Fruit fly (Drosophila melanogaster) whole organism, prepupa: ENCODE data around the gene Cpr67B.
A peak's percentile ranks its signal among the peaks of the same experiment; 100 is the strongest.

Experiments used
- Blimp-1 ChIP-seq: fragments of 200-800 bp; sonication (Bioruptor generic); optimal IDR thresholded peaks from 3 replicates; lab custom pipeline; 2017; ENCODE audit warnings: missing biosample characterization, missing genetic modification characterization, mild to moderate bottlenecking, moderate library complexity, missing genetic modification reagents
- CG10631 ChIP-seq: fragments of 200-800 bp; sonication (Bioruptor generic); optimal IDR thresholded peaks from 2 replicates; lab custom pipeline; 2016; ENCODE audit warnings: missing biosample characterization, missing genetic modification characterization
- CG10669 ChIP-seq: fragments of 200-800 bp; sonication (Bioruptor generic); optimal IDR thresholded peaks from 3 replicates; lab custom pipeline; 2018; ENCODE audit warnings: missing biosample characterization, mild to moderate bottlenecking, missing genetic modification characterization, moderate library complexity
- CG11294 ChIP-seq: fragments of 200-800 bp; sonication (Bioruptor generic); IDR thresholded peaks from 2 replicates; pipeline ENCODE4 v1.3.6; 2022; ENCODE audit warnings: missing biosample characterization, missing genetic modification characterization
- CG11762 ChIP-seq: fragments of 200-800 bp; sonication (Bioruptor generic); optimal IDR thresholded peaks from 3 replicates; lab custom pipeline; 2016; ENCODE audit warnings: missing biosample characterization, missing genetic modification characterization; ENCODE audit not compliant: insufficient read depth
- CG11902 ChIP-seq: fragments of 200-800 bp; sonication (Bioruptor generic); optimal IDR thresholded peaks from 3 replicates; lab custom pipeline; 2016; ENCODE audit warnings: missing biosample characterization, missing genetic modification characterization
- CG15336 ChIP-seq: fragments of 200-800 bp; sonication (Bioruptor generic); IDR thresholded peaks from 2 replicates; pipeline ENCODE4 v1.3.6; 2022; ENCODE audit warnings: missing biosample characterization, missing genetic modification characterization
- CG16779 ChIP-seq: fragments of 200-800 bp; sonication (Bioruptor generic); optimal IDR thresholded peaks from 3 replicates; lab custom pipeline; 2017; ENCODE audit warnings: missing biosample characterization, mild to moderate bottlenecking, missing genetic modification characterization
- CG3032 ChIP-seq: fragments of 200-800 bp; optimal IDR thresholded peaks from 2 replicates; lab custom pipeline; 2019; ENCODE audit warnings: missing biosample characterization, mild to moderate bottlenecking, missing genetic modification characterization, moderate library complexity
- CG32006 ChIP-seq: fragments of 200-800 bp; sonication (Bioruptor generic); optimal IDR thresholded peaks from 3 replicates; lab custom pipeline; 2017; ENCODE audit warnings: missing biosample characterization, mild to moderate bottlenecking, missing genetic modification characterization
- CG34406 ChIP-seq: fragments of 200-800 bp; sonication (Bioruptor generic); optimal IDR thresholded peaks from 3 replicates; lab custom pipeline; 2016; ENCODE audit warnings: missing biosample characterization, missing genetic modification characterization
- CG3919 ChIP-seq: fragments of 200-800 bp; sonication (Bioruptor generic); optimal IDR thresholded peaks from 3 replicates; lab custom pipeline; 2016; ENCODE audit warnings: missing biosample characterization, missing genetic modification characterization
- CG4318 ChIP-seq: fragments of 200-800 bp; sonication (Bioruptor generic); optimal IDR thresholded peaks from 3 replicates; lab custom pipeline; 2017; ENCODE audit warnings: missing biosample characterization, mild to moderate bottlenecking, missing genetic modification characterization
- CG6163 ChIP-seq: fragments of 200-800 bp; sonication (Bioruptor generic); IDR thresholded peaks from 3 replicates; pipeline ENCODE4 v1.3.6; 2022; ENCODE audit warnings: missing biosample characterization, missing genetic modification characterization
- CG6276 ChIP-seq: fragments of 200-800 bp; sonication (Bioruptor generic); optimal IDR thresholded peaks from 2 replicates; lab custom pipeline; 2017; ENCODE audit warnings: missing biosample characterization, mild to moderate bottlenecking, missing genetic modification characterization
- CG6792 ChIP-seq: fragments of 200-800 bp; sonication (Bioruptor generic); optimal IDR thresholded peaks from 3 replicates; lab custom pipeline; 2016; ENCODE audit warnings: missing biosample characterization, missing genetic modification characterization
- CG6854 ChIP-seq: fragments of 200-800 bp; sonication (Bioruptor generic); optimal IDR thresholded peaks from 2 replicates; lab custom pipeline; 2017; ENCODE audit warnings: missing biosample characterization, mild to moderate bottlenecking, missing genetic modification characterization
- CG7368 ChIP-seq: fragments of 200-800 bp; sonication (Bioruptor generic); optimal IDR thresholded peaks from 3 replicates; lab custom pipeline; 2016; ENCODE audit warnings: missing biosample characterization, missing genetic modification characterization
- CG8319 ChIP-seq: fragments of 200-800 bp; sonication (Bioruptor generic); optimal IDR thresholded peaks from 3 replicates; lab custom pipeline; 2016; ENCODE audit warnings: missing biosample characterization, missing genetic modification characterization
- CG8632 ChIP-seq: fragments of 200-800 bp; sonication (Bioruptor generic); optimal IDR thresholded peaks from 3 replicates; lab custom pipeline; 2016; ENCODE audit warnings: missing biosample characterization, missing genetic modification characterization
- CG9139 ChIP-seq: fragments of 200-800 bp; sonication (Bioruptor generic); optimal IDR thresholded peaks from 3 replicates; lab custom pipeline; 2017; ENCODE audit warnings: missing biosample characterization, mild to moderate bottlenecking, missing genetic modification characterization
- Eip75B ChIP-seq: fragments of 200-800 bp; sonication (Bioruptor generic); optimal IDR thresholded peaks from 3 replicates; lab custom pipeline; 2016; ENCODE audit warnings: missing biosample characterization, missing genetic modification characterization
- Eip78C ChIP-seq: fragments of 200-800 bp; sonication (Bioruptor generic); peaks from one replicate; lab custom pipeline; 2016; ENCODE audit warnings: missing biosample characterization, missing genetic modification characterization
- Eip93F ChIP-seq: fragments of 200-800 bp; sonication (Bioruptor generic); optimal IDR thresholded peaks from 2 replicates; lab custom pipeline; 2016; ENCODE audit warnings: missing biosample characterization, mild to moderate bottlenecking, missing genetic modification characterization
- Ets21C ChIP-seq: fragments of 200-800 bp; sonication (Bioruptor generic); optimal IDR thresholded peaks from 3 replicates; lab custom pipeline; 2016; ENCODE audit warnings: missing biosample characterization, missing genetic modification characterization
- Ets96B ChIP-seq: fragments of 200-800 bp; optimal IDR thresholded peaks from 2 replicates; lab custom pipeline; 2019; ENCODE audit warnings: missing biosample characterization, mild to moderate bottlenecking, missing genetic modification characterization, moderate library complexity
- Hr38 ChIP-seq: sonication (Bioruptor generic); optimal IDR thresholded peaks from 2 replicates; lab custom pipeline; 2016; ENCODE audit warnings: missing biosample characterization, missing genetic modification characterization
- Hr39 ChIP-seq: fragments of 200-800 bp; sonication (Bioruptor generic); optimal IDR thresholded peaks from 2 replicates; lab custom pipeline; 2016; ENCODE audit warnings: missing biosample characterization, missing genetic modification characterization
- Hr4 ChIP-seq: fragments of 200-800 bp; sonication (Bioruptor generic); optimal IDR thresholded peaks from 3 replicates; lab custom pipeline; 2016; ENCODE audit warnings: missing biosample characterization, missing genetic modification characterization
- Lpt ChIP-seq: fragments of 200-800 bp; sonication (Bioruptor generic); optimal IDR thresholded peaks from 3 replicates; lab custom pipeline; 2016; ENCODE audit warnings: missing biosample characterization, missing genetic modification characterization
- Met ChIP-seq: fragments of 200-800 bp; sonication (Bioruptor generic); optimal IDR thresholded peaks from 3 replicates; lab custom pipeline; 2016; ENCODE audit warnings: missing biosample characterization, missing genetic modification characterization
- OdsH ChIP-seq: fragments of 200-800 bp; sonication (Bioruptor generic); optimal IDR thresholded peaks from 3 replicates; lab custom pipeline; 2016; ENCODE audit warnings: missing biosample characterization, missing genetic modification characterization
- Sox102F ChIP-seq: fragments of 200-800 bp; sonication (Bioruptor generic); optimal IDR thresholded peaks from 2 replicates; lab custom pipeline; 2016; ENCODE audit warnings: missing biosample characterization, mild to moderate bottlenecking, missing genetic modification characterization
- Sox14 ChIP-seq: fragments of 200-800 bp; sonication (Bioruptor generic); optimal IDR thresholded peaks from 3 replicates; lab custom pipeline; 2016; ENCODE audit warnings: missing biosample characterization, missing genetic modification characterization
- Sox15 ChIP-seq: fragments of 200-800 bp; sonication (Bioruptor generic); optimal IDR thresholded peaks from 3 replicates; lab custom pipeline; 2016; ENCODE audit warnings: missing biosample characterization, missing genetic modification characterization
- acj6 ChIP-seq: fragments of 200-800 bp; sonication (Bioruptor generic); optimal IDR thresholded peaks from 3 replicates; lab custom pipeline; 2016; ENCODE audit warnings: missing biosample characterization, missing genetic modification characterization
- cyc ChIP-seq: fragments of 200-800 bp; sonication (Bioruptor generic); optimal IDR thresholded peaks from 3 replicates; lab custom pipeline; 2016; ENCODE audit warnings: missing biosample characterization, missing genetic modification characterization
- dac ChIP-seq: fragments of 200-800 bp; sonication (Bioruptor generic); optimal IDR thresholded peaks from 2 replicates; lab custom pipeline; 2017; ENCODE audit warnings: missing biosample characterization, mild to moderate bottlenecking, missing genetic modification characterization
- eg ChIP-seq: fragments of 200-800 bp; sonication (Bioruptor generic); IDR thresholded peaks from 3 replicates; pipeline ENCODE4 v1.3.6; 2022; ENCODE audit warnings: missing biosample characterization, missing genetic modification characterization
- esn ChIP-seq: fragments of 200-800 bp; sonication (Bioruptor generic); optimal IDR thresholded peaks from 2 replicates; lab custom pipeline; 2016; ENCODE audit warnings: missing biosample characterization, mild to moderate bottlenecking, missing genetic modification characterization, moderate library complexity
- fd59A ChIP-seq: fragments of 200-800 bp; sonication (Bioruptor generic); optimal IDR thresholded peaks from 2 replicates; lab custom pipeline; 2017; ENCODE audit warnings: missing biosample characterization, mild to moderate bottlenecking, missing genetic modification characterization, missing genetic modification reagents
- lz ChIP-seq: fragments of 200-800 bp; sonication (Bioruptor generic); optimal IDR thresholded peaks from 3 replicates; lab custom pipeline; 2016; ENCODE audit warnings: missing biosample characterization, missing genetic modification characterization
- net ChIP-seq: fragments of 200-800 bp; sonication (Bioruptor generic); optimal IDR thresholded peaks from 3 replicates; lab custom pipeline; 2016; ENCODE audit warnings: missing biosample characterization, missing genetic modification characterization
- pdm3 ChIP-seq: fragments of 200-800 bp; sonication (Bioruptor generic); optimal IDR thresholded peaks from 3 replicates; lab custom pipeline; 2016; ENCODE audit warnings: missing biosample characterization, missing genetic modification characterization
- salr ChIP-seq, 2 experiments: fragments of 200-800 bp; sonication (Bioruptor generic); optimal IDR thresholded peaks; 3 replicates each; lab custom pipeline; 2016 to 2018; ENCODE audit warnings: missing biosample characterization in 2 of 2, missing genetic modification characterization in 2 of 2, mild to moderate bottlenecking in 1 of 2
- spab ChIP-seq: fragments of 200-800 bp; sonication (Bioruptor generic); optimal IDR thresholded peaks from 2 replicates; lab custom pipeline; 2017; ENCODE audit warnings: missing biosample characterization, mild to moderate bottlenecking, missing genetic modification characterization, missing genetic modification reagents
- ss ChIP-seq, 2 experiments: fragments of 200-800 bp; sonication (Bioruptor generic); optimal IDR thresholded peaks; 2 replicates in 1 of 2; 3 replicates in 1 of 2; lab custom pipeline; 2017 to 2018; ENCODE audit warnings: mild to moderate bottlenecking in 2 of 2, missing biosample characterization in 2 of 2, missing genetic modification characterization in 2 of 2, moderate library complexity in 1 of 2
- svp ChIP-seq: fragments of 200-800 bp; sonication (Bioruptor generic); peaks from one replicate; lab custom pipeline; 2016; ENCODE audit warnings: missing biosample characterization, missing genetic modification characterization
- topi ChIP-seq: fragments of 200-800 bp; sonication (Bioruptor generic); optimal IDR thresholded peaks from 3 replicates; lab custom pipeline; 2016; ENCODE audit warnings: missing biosample characterization, missing genetic modification characterization
- vri ChIP-seq: fragments of 200-800 bp; sonication (Bioruptor generic); optimal IDR thresholded peaks from 3 replicates; lab custom pipeline; 2016; ENCODE audit warnings: missing biosample characterization, mild to moderate bottlenecking, missing genetic modification characterization

Cpr67B gene

DNA sequence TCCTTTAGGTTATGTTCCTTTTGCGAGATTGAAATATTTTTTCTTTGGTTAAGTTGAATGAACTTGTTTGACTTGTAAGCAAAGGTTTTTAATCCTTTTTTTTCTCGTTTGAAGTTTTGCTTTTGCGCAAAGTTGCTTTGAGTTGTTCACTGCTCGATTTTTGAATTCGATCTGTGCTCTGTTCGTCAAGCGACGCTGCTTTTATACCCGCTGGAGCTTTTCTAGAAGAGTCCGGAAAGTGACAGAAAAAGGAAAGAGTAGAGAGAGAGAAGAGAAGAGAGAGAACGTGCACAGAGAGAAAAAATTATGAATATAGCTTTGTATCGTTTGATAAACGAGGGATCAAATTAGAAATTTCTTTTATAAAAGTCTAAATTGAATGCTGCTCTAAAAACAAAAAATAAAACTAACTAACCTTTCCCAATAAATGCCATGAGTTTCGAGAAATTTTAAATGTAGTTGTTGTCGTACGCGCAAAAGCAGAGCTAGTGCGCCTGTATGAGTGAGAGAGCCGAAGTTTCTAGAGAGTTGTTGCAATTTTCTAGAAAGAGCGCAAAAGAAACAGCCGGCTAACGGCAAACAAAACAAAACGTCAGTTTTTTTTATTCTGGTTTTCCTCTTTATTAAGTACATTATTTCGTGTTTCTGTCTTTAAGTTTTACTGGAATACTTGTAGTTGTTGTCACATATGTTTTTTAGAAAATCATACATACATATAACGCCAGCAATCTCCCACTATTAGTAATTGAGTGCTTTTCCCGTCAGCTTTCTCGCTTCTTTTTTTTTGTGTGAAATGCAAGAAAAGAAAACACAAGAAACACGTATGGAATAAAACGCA lies 27.2 kb upstream of the Cpr67B start, which contains the start of gene Hsp26:
Gene Hsp26 (minus strand): TSS at position 230 of the 838 bp plus-strand sequence.
- TF ChIP-seq cyc (GFP tag; lab: Kevin White, UChicago) (peak; percentile 89), salr (GFP tag; optimal IDR thresholded peaks at IDR 0.05; lab: Kevin White, UChicago) (peak; percentile 74 to 90), Hr4 (GFP tag; lab: Kevin White, UChicago) (peak; percentile 96), CG6792 (GFP tag; lab: Kevin White, UChicago) (peak; percentile 96), CG6854 (GFP tag; lab: Kevin White, UChicago) (peak; percentile 80), CG16779 (tag; lab: Kevin White, UChicago) (peak; percentile 87), Lpt (GFP tag; lab: Kevin White, UChicago) (peak; percentile 91), CG10631 (GFP tag; lab: Kevin White, UChicago) (peak; percentile 95), pdm3 (peak; percentile 95), acj6 (peak; percentile 95), CG11762 (GFP tag; lab: Kevin White, UChicago) (peak; percentile 83), Eip93F (peak; percentile 70), ss (GFP tag; optimal IDR thresholded peaks at IDR 0.05; lab: Kevin White, UChicago) (peak; percentile 60 to 83), spab (GFP tag; lab: Kevin White, UChicago) (peak; percentile 79), dac (GFP tag; lab: Kevin White, UChicago) (peak; percentile 55), CG3919 (GFP tag; lab: Kevin White, UChicago) (peak; percentile 94), svp (GFP tag; lab: Kevin White, UChicago) (peak; percentile 97), Eip75B (GFP tag; lab: Kevin White, UChicago) (peak; percentile 97), CG34406 (GFP tag; lab: Kevin White, UChicago) (peak; percentile 92), Hr39 (GFP tag; lab: Kevin White, UChicago) (peak; percentile 89), Hr38 (GFP tag; lab: Kevin White, UChicago) (no peak), CG15336 (GFP tag; lab: Robert Waterston, UW) (peak; percentile 98), CG11294 (GFP tag; lab: Robert Waterston, UW) (peak; percentile 87), net (peak; percentile 96), CG6163 (peak; percentile 96), Sox14 (GFP tag; lab: Kevin White, UChicago) (peak; percentile 95), topi (peak; percentile 94), CG9139 (peak; percentile 57), CG10669 (GFP tag; lab: Kevin White, UChicago) (peak; percentile 80), Ets96B (tag; lab: Kevin White, UChicago) (peak; percentile 91), vri (GFP tag; lab: Kevin White, UChicago) (peak; percentile 94), eg (peak; percentile 95), lz (GFP tag; lab: Kevin White, UChicago) (peak; percentile 94), OdsH (GFP tag; lab: Kevin White, UChicago) (peak; percentile 96), Eip78C (GFP tag; lab: Kevin White, UChicago) (peak; percentile 98), CG8319 (GFP tag; lab: Kevin White, UChicago) (peak; percentile 78), CG6276 (GFP tag; lab: Kevin White, UChicago) (peak; percentile 83), Blimp-1 (GFP tag; lab: Kevin White, UChicago) (peak; percentile 51), CG32006 (GFP tag; lab: Kevin White, UChicago) (peak; percentile 93), Met (GFP tag; lab: Kevin White, UChicago) (peak; percentile 94), esn (GFP tag; lab: Kevin White, UChicago) (peak; percentile 97), Sox15 (peak; percentile 79), CG8632 (peak; percentile 95), CG7368 (peak; percentile 84), CG4318 (peak; percentile 79), Ets21C (GFP tag; lab: Kevin White, UChicago) (peak; percentile 87), CG11902 (peak; percentile 68), CG3032 (tag; lab: Kevin White, UChicago) (peak; percentile 75), Sox102F (peak; percentile 94), fd59A (GFP tag; lab: Kevin White, UChicago) (peak; percentile 71)
